Fruit fly (Drosophila melanogaster): ENCODE measurements around the gene Idgf2.
A peak's percentile ranks its signal among the peaks of the same experiment; 100 is the strongest.

Gene Idgf2

DNA sequence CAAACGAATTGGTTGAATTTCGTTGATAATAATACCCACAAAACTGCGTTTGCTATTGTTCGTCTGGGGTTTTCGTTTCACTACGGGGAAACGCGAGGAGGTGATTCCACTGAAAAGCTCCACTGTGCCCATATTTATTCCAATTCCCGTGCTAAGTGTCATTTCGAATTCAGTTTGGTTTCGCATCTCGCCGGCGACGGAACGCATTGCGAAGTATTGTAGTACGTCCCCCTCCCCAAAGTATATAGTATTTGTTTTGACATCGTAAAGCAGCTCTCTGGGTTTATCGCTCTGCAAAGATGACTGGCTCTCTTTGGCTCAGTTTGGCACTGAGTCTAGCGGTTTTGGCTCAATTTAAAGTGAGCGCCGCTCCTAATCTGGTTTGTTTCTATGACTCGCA, 3.8 kb downstream of the Idgf2 start, which contains the start of gene Idgf3 (continued):
- peak; percentile 38 for TF ChIP-seq CG12769 (tag; optimal IDR thresholded peaks at IDR 0.05)
- no peak for TF ChIP-seq Ets65A (GFP tag)
- no peak for TF ChIP-seq CG15479 (GFP tag; optimal IDR thresholded peaks at IDR 0.05)
- TF ChIP-seq Deaf1 (tag; optimal IDR thresholded peaks at IDR 0.05), result peak; percentile 54
- peak; percentile 36; the same call in 2 of the 3 replicates for TF ChIP-seq CG2199 (GFP tag; IDR thresholded peaks at IDR 0.05)
- TF ChIP-seq disco-r (GFP tag; optimal IDR thresholded peaks at IDR 0.05), result no peak
- no peak for TF ChIP-seq CG9797 (GFP tag; optimal IDR thresholded peaks at IDR 0.05)
- TF ChIP-seq CG18262 (tag; optimal IDR thresholded peaks at IDR 0.05), result no peak
- no peak for TF ChIP-seq CG6683 (GFP tag; optimal IDR thresholded peaks at IDR 0.05)
- TF ChIP-seq Dfd (GFP tag; optimal IDR thresholded peaks at IDR 0.05), result no peak
- no peak for TF ChIP-seq CG30431 (GFP tag; optimal IDR thresholded peaks at IDR 0.05)
- no peak for TF ChIP-seq al (GFP tag; IDR thresholded peaks at IDR 0.05)
- TF ChIP-seq pzg (GFP tag; optimal IDR thresholded peaks at IDR 0.05), result no peak
- no peak for TF ChIP-seq MBD-R2 (GFP tag; IDR thresholded peaks at IDR 0.05)
- no peak for TF ChIP-seq CG1024 (GFP tag; IDR thresholded peaks at IDR 0.05)
- no peak for TF ChIP-seq CG5180 (GFP tag; optimal IDR thresholded peaks at IDR 0.05)
- peak; percentile 33; the same call in 1 of the 2 replicates for TF ChIP-seq CG13287 (GFP tag; IDR thresholded peaks at IDR 0.05; ENCODE audit: partially characterized antibody)
- no peak for TF ChIP-seq pita (GFP tag; optimal IDR thresholded peaks at IDR 0.05)
- no peak for TF ChIP-seq vfl (GFP tag; optimal IDR thresholded peaks at IDR 0.05)
- no peak for TF ChIP-seq dan (GFP tag; IDR thresholded peaks at IDR 0.05)
- TF ChIP-seq Taf1 (GFP tag; IDR thresholded peaks at IDR 0.05), result 0 out of 2 replicates have a peak, but pooled peaks have one; percentile 27
- no peak for TF ChIP-seq schlank (tag; optimal IDR thresholded peaks at IDR 0.05)
- TF ChIP-seq CG31388 (GFP tag; optimal IDR thresholded peaks at IDR 0.05), result no peak
- no peak for TF ChIP-seq Lpt (GFP tag; optimal IDR thresholded peaks at IDR 0.05)
- no peak for TF ChIP-seq sc (optimal IDR thresholded peaks at IDR 0.05)
- TF ChIP-seq sc (GFP tag; optimal IDR thresholded peaks at IDR 0.05), result no peak
- TF ChIP-seq bcd (GFP tag; optimal IDR thresholded peaks at IDR 0.05), result no peak
- TF ChIP-seq Sox102F (GFP tag; optimal IDR thresholded peaks at IDR 0.05), result no peak
- no peak for TF ChIP-seq CG3065 (GFP tag; optimal IDR thresholded peaks at IDR 0.05)
- no peak for TF ChIP-seq tx (GFP tag; optimal IDR thresholded peaks at IDR 0.05)
- no peak for TF ChIP-seq CG4404 (GFP tag; IDR thresholded peaks at IDR 0.05)
- no peak for TF ChIP-seq sim (GFP tag; IDR thresholded peaks at IDR 0.05)
- no peak for TF ChIP-seq gt (GFP tag; IDR thresholded peaks at IDR 0.05)
- no peak for TF ChIP-seq fd102C (GFP tag; optimal IDR thresholded peaks at IDR 0.05)
- no peak for TF ChIP-seq bowl (GFP tag; IDR thresholded peaks at IDR 0.05)
- TF ChIP-seq Trl (optimal IDR thresholded peaks at IDR 0.05), result peak; percentile 24 to 71
- no peak for TF ChIP-seq Trl (GFP tag; optimal IDR thresholded peaks at IDR 0.05)
- TF ChIP-seq pum (GFP tag; optimal IDR thresholded peaks at IDR 0.05), result no peak
- no peak for TF ChIP-seq Side (GFP tag; optimal IDR thresholded peaks at IDR 0.05)
- no peak for TF ChIP-seq Elba2 (GFP tag; optimal IDR thresholded peaks at IDR 0.05)
- TF ChIP-seq CG9817 (tag; optimal IDR thresholded peaks at IDR 0.05), result no peak
- TF ChIP-seq Bteb2 (GFP tag; optimal IDR thresholded peaks at IDR 0.05), result no peak
- no peak for TF ChIP-seq esg (GFP tag; conservative IDR thresholded peaks at IDR 0.05)
- TF ChIP-seq z (GFP tag; IDR thresholded peaks at IDR 0.05), result peak; percentile 90
- TF ChIP-seq CG15601 (tag; optimal IDR thresholded peaks at IDR 0.05), result no peak
- TF ChIP-seq Hr51 (GFP tag; optimal IDR thresholded peaks at IDR 0.05), result no peak
- TF ChIP-seq cad (GFP tag; optimal IDR thresholded peaks at IDR 0.05), result no peak
- TF ChIP-seq CG43689 (GFP tag; IDR thresholded peaks at IDR 0.05), result no peak
- TF ChIP-seq CG17385 (GFP tag; optimal IDR thresholded peaks at IDR 0.05), result no peak
- no peak for TF ChIP-seq CG6254 (GFP tag; optimal IDR thresholded peaks at IDR 0.05)
- TF ChIP-seq zen (tag; optimal IDR thresholded peaks at IDR 0.05), result no peak
- TF ChIP-seq CG11085 (GFP tag; IDR thresholded peaks at IDR 0.05), result no peak
- no peak for TF ChIP-seq CoRest (tag; optimal IDR thresholded peaks at IDR 0.05)

Measured in whole organism, embryonic.